Fruit fly (Drosophila melanogaster): ENCODE data around the gene CG3592.

The CG3592 gene

DNA sequence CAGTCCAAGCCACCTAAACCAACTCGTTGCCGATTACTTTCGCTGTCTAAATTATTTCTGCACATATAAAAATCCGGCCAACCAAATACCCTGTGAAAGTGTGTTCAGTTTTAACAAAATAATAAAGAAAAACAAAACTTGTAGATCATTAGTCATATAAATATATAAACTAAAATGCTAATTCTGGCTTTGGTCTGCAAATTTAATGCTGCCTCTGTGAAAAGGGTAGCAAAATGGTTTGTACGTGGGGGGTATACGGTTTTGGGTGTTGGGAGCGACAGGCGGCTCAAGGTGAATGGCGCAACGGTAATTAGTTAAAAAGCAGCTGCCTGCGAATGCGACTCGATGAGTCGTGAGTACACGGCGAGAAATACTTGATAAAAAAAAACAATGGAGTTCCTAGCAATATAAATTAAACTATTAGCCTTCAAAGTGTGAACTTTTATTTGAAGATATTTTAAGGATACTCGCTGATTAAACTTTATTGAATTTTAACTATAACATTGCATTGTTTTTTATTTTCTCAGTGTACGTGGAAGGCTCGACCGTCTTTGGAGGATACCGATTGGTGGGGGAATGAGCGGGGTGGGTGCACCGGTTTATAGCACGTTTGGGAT, 43.0 kb downstream of the CG3592 start (continued):
- no peak for TF ChIP-seq ftz-f1 (GFP tag; optimal IDR thresholded peaks at IDR 0.05)
- TF ChIP-seq CG5245 (GFP tag; optimal IDR thresholded peaks at IDR 0.05) = peak; percentile 19
- peak; percentile 35 for TF ChIP-seq CG2202 (tag; optimal IDR thresholded peaks at IDR 0.05)
- TF ChIP-seq Scr (GFP tag; IDR thresholded peaks at IDR 0.05; ENCODE audit: partially characterized antibody) = no peak
- TF ChIP-seq Dp (GFP tag; optimal IDR thresholded peaks at IDR 0.05) = no peak
- no peak for TF ChIP-seq sob (GFP tag; IDR thresholded peaks at IDR 0.05)
- no peak for TF ChIP-seq CG5953 (GFP tag; IDR thresholded peaks at IDR 0.05)
- TF ChIP-seq CG11560 (tag; IDR thresholded peaks at IDR 0.05) = no peak
- TF ChIP-seq Max (GFP tag; optimal IDR thresholded peaks at IDR 0.05) = no peak
- no peak for TF ChIP-seq en (GFP tag; optimal IDR thresholded peaks at IDR 0.05)
- no peak for TF ChIP-seq CG32767 (GFP tag; IDR thresholded peaks at IDR 0.05)
- TF ChIP-seq bbx (GFP tag; IDR thresholded peaks at IDR 0.05; ENCODE audit: partially characterized antibody) = no peak
- no peak for TF ChIP-seq kni (GFP tag; optimal IDR thresholded peaks at IDR 0.05)
- TF ChIP-seq zen2 (GFP tag; IDR thresholded peaks at IDR 0.05; ENCODE audit: partially characterized antibody) = no peak
- TF ChIP-seq CG9797 (GFP tag; optimal IDR thresholded peaks at IDR 0.05) = no peak
- no peak for TF ChIP-seq ato (GFP tag; IDR thresholded peaks at IDR 0.05; ENCODE audit: partially characterized antibody)
- TF ChIP-seq hbn (GFP tag; IDR thresholded peaks at IDR 0.05; ENCODE audit: partially characterized antibody) = no peak
- TF ChIP-seq TFAM (GFP tag; optimal IDR thresholded peaks at IDR 0.05) = no peak
- peak; percentile 22 for TF ChIP-seq tio (GFP tag; optimal IDR thresholded peaks at IDR 0.05)
- TF ChIP-seq Poxn (GFP tag; IDR thresholded peaks at IDR 0.05) = no peak
- TF ChIP-seq CG6689 (GFP tag; IDR thresholded peaks at IDR 0.05) = peak; percentile 54; the same call in 1 of the 2 replicates
- no peak for TF ChIP-seq Myb (GFP tag; optimal IDR thresholded peaks at IDR 0.05)
- TF ChIP-seq da (GFP tag; optimal IDR thresholded peaks at IDR 0.05) = no peak
- TF ChIP-seq sens-2 (GFP tag; IDR thresholded peaks at IDR 0.05) = no peak
- TF ChIP-seq B-H1 (GFP tag; IDR thresholded peaks at IDR 0.05) = no peak
- no peak for TF ChIP-seq schlank (tag; optimal IDR thresholded peaks at IDR 0.05)
- no peak for TF ChIP-seq Ets65A (GFP tag)
- no peak for TF ChIP-seq insv (GFP tag; optimal IDR thresholded peaks at IDR 0.05)
- TF ChIP-seq CG12236 (GFP tag; optimal IDR thresholded peaks at IDR 0.05) = no peak
- no peak for TF ChIP-seq gcm (GFP tag; optimal IDR thresholded peaks at IDR 0.05)
- TF ChIP-seq CG6254 (GFP tag; optimal IDR thresholded peaks at IDR 0.05) = no peak
- peak; percentile 46 for TF ChIP-seq CG1602 (GFP tag; optimal IDR thresholded peaks at IDR 0.05)
- peak; percentile 13 for TF ChIP-seq pum (GFP tag; optimal IDR thresholded peaks at IDR 0.05)
- TF ChIP-seq Vsx1 (GFP tag; optimal IDR thresholded peaks at IDR 0.05) = no peak
- TF ChIP-seq CG11456 (GFP tag; IDR thresholded peaks at IDR 0.05) = no peak
- TF ChIP-seq CG12659 (GFP tag; optimal IDR thresholded peaks at IDR 0.05) = no peak
- no peak for TF ChIP-seq CG11085 (GFP tag; IDR thresholded peaks at IDR 0.05)
- no peak for TF ChIP-seq p53 (GFP tag; optimal IDR thresholded peaks at IDR 0.05)
- TF ChIP-seq D19A (tag; optimal IDR thresholded peaks at IDR 0.05) = peak; percentile 0
- TF ChIP-seq CG31224 (GFP tag; IDR thresholded peaks at IDR 0.05) = no peak
- TF ChIP-seq chm (GFP tag; IDR thresholded peaks at IDR 0.05) = no peak
- peak; percentile 27 for TF ChIP-seq Sox100B (GFP tag; optimal IDR thresholded peaks at IDR 0.05)
- no peak for TF ChIP-seq nom (GFP tag; optimal IDR thresholded peaks at IDR 0.05)
- peak; percentile 40 for TF ChIP-seq Chrac-16 (GFP tag; optimal IDR thresholded peaks at IDR 0.05)
- no peak for TF ChIP-seq inv (GFP tag; IDR thresholded peaks at IDR 0.05; ENCODE audit: partially characterized antibody)
- no peak for TF ChIP-seq aop (GFP tag; IDR thresholded peaks at IDR 0.05)
- no peak for TF ChIP-seq CG16813 (GFP tag; IDR thresholded peaks at IDR 0.05; ENCODE audit: partially characterized antibody)
- TF ChIP-seq NC2β (GFP tag; optimal IDR thresholded peaks at IDR 0.05) = no peak
- no peak for TF ChIP-seq wdn (GFP tag; IDR thresholded peaks at IDR 0.05)
- TF ChIP-seq chinmo (GFP tag; IDR thresholded peaks at IDR 0.05; ENCODE audit: partially characterized antibody) = no peak
- no peak for TF ChIP-seq ap (GFP tag; IDR thresholded peaks at IDR 0.05)
